Fruit fly (Drosophila melanogaster) whole organism, adult: ENCODE measurements around the gene CG10237.

ENCODE experiments used
- CG14711 ChIP-seq: fragments of 200-800 bp; sonication (Bioruptor generic); optimal IDR thresholded peaks from 2 replicates; lab custom pipeline; 2018; ENCODE audit warnings: missing biosample characterization, mild to moderate bottlenecking, missing genetic modification characterization, moderate library complexity
- Clk ChIP-seq: fragments of 200-800 bp; sonication (Bioruptor generic); optimal IDR thresholded peaks from 2 replicates; lab custom pipeline; 2017; ENCODE audit warnings: missing biosample characterization, missing genetic modification characterization
- kay ChIP-seq: fragments of 200-800 bp; sonication (Bioruptor generic); peaks from one replicate; lab custom pipeline; 2016; ENCODE audit warnings: missing biosample characterization, missing genetic modification characterization, borderline replicate concordance

- TF ChIP-seq CG14711 (tag; lab: Kevin White, UChicago), result no peak
- no peak for TF ChIP-seq Clk (GFP tag; lab: Kevin White, UChicago)
- no peak for TF ChIP-seq kay
These were observed 38.1 kb upstream of the CG10237 start for dm6 chr2L:19480406-19481334.
